Worm (Caenorhabditis elegans) whole organism, L1 larva: Measurements from ENCODE around the gene rin-1.

Experiments
- C16A3.4 ChIP-seq: fragments of 150-350 bp; optimal IDR thresholded peaks from 2 replicates; lab custom pipeline; 2014; ENCODE audit warnings: missing biosample characterization, missing genetic modification characterization
- Y116A8C.19 ChIP-seq: sonication (generic microtip); optimal IDR thresholded peaks from 2 replicates; lab custom pipeline; 2016; ENCODE audit warnings: missing compliant biosample characterization, missing genetic modification characterization, borderline replicate concordance
- aha-1 ChIP-seq: fragments of 150-350 bp; optimal IDR thresholded peaks from 2 replicates; lab custom pipeline; 2014; ENCODE audit warnings: missing biosample characterization, missing genetic modification characterization
- alr-1 ChIP-seq: fragments of 200-800 bp; sonication (Bioruptor generic); optimal IDR thresholded peaks from 2 replicates; lab custom pipeline; 2018; ENCODE audit warnings: borderline replicate concordance, mild to moderate bottlenecking, missing genetic modification characterization, missing compliant biosample characterization
- aly-2 ChIP-seq: fragments of 150-350 bp; optimal IDR thresholded peaks from 2 replicates; lab custom pipeline; 2014; ENCODE audit warnings: missing biosample characterization, missing genetic modification characterization
- blmp-1 ChIP-seq: fragments of 150-350 bp; optimal IDR thresholded peaks from 2 replicates; lab custom pipeline; 2014; ENCODE audit warnings: missing biosample characterization, missing genetic modification characterization
- ceh-8 ChIP-seq: fragments of 200-800 bp; sonication (Bioruptor generic); optimal IDR thresholded peaks from 2 replicates; lab custom pipeline; 2018; ENCODE audit warnings: mild to moderate bottlenecking, missing genetic modification characterization, moderate library complexity, missing compliant biosample characterization
- ceh-82 ChIP-seq, 3 experiments: fragments of 150-350 bp in 1 of 3; sonication (generic microtip) in 2 of 3; optimal IDR thresholded peaks; 2 replicates each; lab custom pipeline; 2014 to 2017; ENCODE audit warnings: missing biosample characterization in 3 of 3, missing genetic modification characterization in 3 of 3
- ceh-88 ChIP-seq: fragments of 200-800 bp; sonication (Bioruptor generic); IDR thresholded peaks from 2 replicates; pipeline ENCODE4 v1.3.6; 2022; ENCODE audit warnings: missing genetic modification characterization, missing compliant biosample characterization
- dpl-1 ChIP-seq, 3 experiments: fragments of 150-350 bp in 2 of 3; sonication (generic microtip) in 1 of 3; optimal IDR thresholded peaks; 2 replicates each; lab custom pipeline; 2014 to 2017; ENCODE audit warnings: missing biosample characterization in 3 of 3, missing genetic modification characterization in 3 of 3, missing genetic modification reagents in 3 of 3
- egl-13 ChIP-seq: sonication (generic microtip); optimal IDR thresholded peaks from 2 replicates; lab custom pipeline; 2016; ENCODE audit warnings: missing genotype, missing genetic modification reagents, missing genetic modification characterization, missing compliant biosample characterization
- egl-27 ChIP-seq, 2 experiments: fragments of 150-350 bp in 1 of 2; sonication (generic microtip); optimal IDR thresholded peaks; 3 replicates each; lab custom pipeline; 2017 to 2018; ENCODE audit warnings: missing biosample characterization in 2 of 2, missing genetic modification characterization in 2 of 2, missing genetic modification reagents in 2 of 2
- elt-3 ChIP-seq, 6 experiments: fragments of 150-350 bp in 1 of 6; sonication (generic microtip); optimal IDR thresholded peaks; 2 replicates each; lab custom pipeline; 2017 to 2018; ENCODE audit warnings: missing biosample characterization in 6 of 6, missing genetic modification characterization in 6 of 6, inconsistent platforms in 1 of 6
- ets-5 ChIP-seq: fragments of 200-800 bp; sonication (Bioruptor generic); IDR thresholded peaks from 2 replicates; pipeline ENCODE4 v1.3.6; 2022; ENCODE audit warnings: missing genetic modification characterization, missing compliant biosample characterization
- fkh-10 ChIP-seq: sonication (generic microtip); optimal IDR thresholded peaks from 2 replicates; lab custom pipeline; 2017; ENCODE audit warnings: missing biosample characterization, missing genetic modification reagents, missing genetic modification characterization
- fkh-4 ChIP-seq: sonication (generic microtip); optimal IDR thresholded peaks from 2 replicates; lab custom pipeline; 2016; ENCODE audit warnings: missing compliant biosample characterization, missing genetic modification characterization, borderline replicate concordance
- fkh-8 ChIP-seq: sonication (generic microtip); optimal IDR thresholded peaks from 2 replicates; lab custom pipeline; 2016; ENCODE audit warnings: mild to moderate bottlenecking, missing genetic modification characterization, missing compliant biosample characterization
- hpl-2 ChIP-seq: fragments of 150-350 bp; optimal IDR thresholded peaks from 2 replicates; lab custom pipeline; 2014; ENCODE audit warnings: missing biosample characterization, missing genetic modification reagents, missing genetic modification characterization
- irx-1 ChIP-seq: sonication (generic microtip); optimal IDR thresholded peaks from 2 replicates; lab custom pipeline; 2016; ENCODE audit warnings: missing genetic modification characterization, missing compliant biosample characterization
- isw-1 ChIP-seq: fragments of 200-800 bp; sonication (Bioruptor generic); IDR thresholded peaks from 2 replicates; pipeline ENCODE4 v1.3.6; 2022; ENCODE audit warnings: missing genetic modification characterization, missing compliant biosample characterization
- jun-1 ChIP-seq: fragments of 150-350 bp; optimal IDR thresholded peaks from 2 replicates; lab custom pipeline; 2014; ENCODE audit warnings: missing biosample characterization, missing genetic modification reagents, missing genetic modification characterization
- lin-13 ChIP-seq: fragments of 150-350 bp; optimal IDR thresholded peaks from 2 replicates; lab custom pipeline; 2014; ENCODE audit warnings: missing biosample characterization, missing genetic modification reagents, missing genetic modification characterization
- lin-15B ChIP-seq: fragments of 150-350 bp; sonication (generic microtip); optimal IDR thresholded peaks from 3 replicates; lab custom pipeline; 2014; ENCODE audit warnings: missing biosample characterization, missing genetic modification characterization
- lin-35 ChIP-seq, 2 experiments: fragments of 150-350 bp; optimal IDR thresholded peaks; 2 replicates each; lab custom pipeline; 2014; ENCODE audit warnings: missing biosample characterization in 2 of 2, missing genetic modification characterization in 2 of 2, missing genetic modification reagents in 2 of 2
- mdl-1 ChIP-seq, 2 experiments: fragments of 150-350 bp; optimal IDR thresholded peaks; 2 replicates each; lab custom pipeline; 2014 to 2017; ENCODE audit warnings: missing biosample characterization in 2 of 2, missing genetic modification characterization in 2 of 2, inconsistent platforms in 1 of 2
- mef-2 ChIP-seq: fragments of 150-350 bp; optimal IDR thresholded peaks from 2 replicates; lab custom pipeline; 2014; ENCODE audit warnings: missing biosample characterization, missing genetic modification characterization
- nhr-11 ChIP-seq: fragments of 150-350 bp; optimal IDR thresholded peaks from 2 replicates; lab custom pipeline; 2014; ENCODE audit warnings: missing biosample characterization, missing genetic modification characterization
- nhr-12 ChIP-seq: sonication (generic microtip); optimal IDR thresholded peaks from 2 replicates; lab custom pipeline; 2017; ENCODE audit warnings: missing biosample characterization, missing genetic modification characterization
- nhr-19 ChIP-seq: fragments of 200-800 bp; sonication (Bioruptor generic); conservative IDR thresholded peaks from 2 replicates; pipeline ENCODE4 v1.3.6; 2022; ENCODE audit warnings: missing genetic modification characterization, missing compliant biosample characterization
- nhr-71 ChIP-seq: sonication (generic microtip); optimal IDR thresholded peaks from 2 replicates; lab custom pipeline; 2016; ENCODE audit warnings: mild to moderate bottlenecking, missing genetic modification characterization, moderate library complexity, missing compliant biosample characterization
- nhr-76 ChIP-seq: sonication (generic microtip); optimal IDR thresholded peaks from 2 replicates; lab custom pipeline; 2017; ENCODE audit warnings: missing biosample characterization, missing genetic modification characterization
- nhr-84 ChIP-seq: sonication (generic microtip); optimal IDR thresholded peaks from 2 replicates; lab custom pipeline; 2017; ENCODE audit warnings: missing biosample characterization, missing genetic modification characterization
- nhr-85 ChIP-seq: sonication (generic microtip); peaks from one replicate; lab custom pipeline; 2016; ENCODE audit warnings: missing genetic modification characterization, inconsistent platforms, missing compliant biosample characterization
- nhr-90 ChIP-seq: sonication (generic microtip); optimal IDR thresholded peaks from 2 replicates; lab custom pipeline; 2016; ENCODE audit warnings: mild to moderate bottlenecking, missing genetic modification characterization, missing compliant biosample characterization; ENCODE audit not compliant: poor library complexity
- pax-3 ChIP-seq: fragments of 200-800 bp; sonication (Bioruptor generic); optimal IDR thresholded peaks from 2 replicates; lab custom pipeline; 2018; ENCODE audit warnings: mild to moderate bottlenecking, missing genetic modification characterization, moderate library complexity, missing compliant biosample characterization
- pqm-1 ChIP-seq: sonication (generic microtip); optimal IDR thresholded peaks from 3 replicates; lab custom pipeline; 2017; ENCODE audit warnings: missing biosample characterization, missing genetic modification characterization
- rnt-1 ChIP-seq: sonication (generic microtip); optimal IDR thresholded peaks from 2 replicates; lab custom pipeline; 2016; ENCODE audit warnings: mild to moderate bottlenecking, missing genetic modification characterization, moderate library complexity, missing compliant biosample characterization
- skn-1 ChIP-seq: fragments of 150-350 bp; optimal IDR thresholded peaks from 2 replicates; lab custom pipeline; 2014; ENCODE audit warnings: missing biosample characterization, missing genetic modification characterization
- snpc-4 ChIP-seq: fragments of 150-350 bp; optimal IDR thresholded peaks from 2 replicates; lab custom pipeline; 2014; ENCODE audit warnings: missing biosample characterization, missing genetic modification characterization
- snu-23 ChIP-seq: sonication (generic microtip); optimal IDR thresholded peaks from 2 replicates; lab custom pipeline; 2016; ENCODE audit warnings: missing genetic modification characterization, missing compliant biosample characterization
- sox-4 ChIP-seq: sonication (generic microtip); optimal IDR thresholded peaks from 2 replicates; lab custom pipeline; 2016; ENCODE audit warnings: missing genetic modification characterization, missing compliant biosample characterization
- sup-37 ChIP-seq: fragments of 200-800 bp; sonication (Bioruptor generic); optimal IDR thresholded peaks from 2 replicates; lab custom pipeline; 2018; ENCODE audit warnings: mild to moderate bottlenecking, missing genetic modification characterization, missing compliant biosample characterization
- tlp-1 ChIP-seq: fragments of 150-350 bp; optimal IDR thresholded peaks from 2 replicates; lab custom pipeline; 2014; ENCODE audit warnings: missing biosample characterization, missing genetic modification characterization
- unc-30 ChIP-seq: sonication (generic microtip); optimal IDR thresholded peaks from 2 replicates; lab custom pipeline; 2017; ENCODE audit warnings: missing biosample characterization, missing genetic modification characterization
- unc-62 ChIP-seq: fragments of 150-350 bp; optimal IDR thresholded peaks from 2 replicates; lab custom pipeline; 2014; ENCODE audit warnings: missing biosample characterization, missing genetic modification reagents, missing genetic modification characterization
- unc-86 ChIP-seq: sonication (generic microtip); optimal IDR thresholded peaks from 2 replicates; lab custom pipeline; 2016; ENCODE audit warnings: missing genetic modification characterization, missing compliant biosample characterization
- zag-1 ChIP-seq: fragments of 150-350 bp; optimal IDR thresholded peaks from 2 replicates; lab custom pipeline; 2014; ENCODE audit warnings: missing biosample characterization, missing genetic modification characterization
- zip-4 ChIP-seq: fragments of 200-800 bp; sonication (Bioruptor generic); optimal IDR thresholded peaks from 2 replicates; lab custom pipeline; 2018; ENCODE audit warnings: mild to moderate bottlenecking, missing genetic modification characterization, moderate library complexity, missing compliant biosample characterization
- ztf-11 ChIP-seq, 2 experiments: sonication (generic microtip); optimal IDR thresholded peaks; 2 replicates each; lab custom pipeline; 2016 to 2017; ENCODE audit warnings: missing genetic modification characterization in 2 of 2, missing biosample characterization in 1 of 2, missing compliant biosample characterization in 1 of 2

rin-1 gene

DNA sequence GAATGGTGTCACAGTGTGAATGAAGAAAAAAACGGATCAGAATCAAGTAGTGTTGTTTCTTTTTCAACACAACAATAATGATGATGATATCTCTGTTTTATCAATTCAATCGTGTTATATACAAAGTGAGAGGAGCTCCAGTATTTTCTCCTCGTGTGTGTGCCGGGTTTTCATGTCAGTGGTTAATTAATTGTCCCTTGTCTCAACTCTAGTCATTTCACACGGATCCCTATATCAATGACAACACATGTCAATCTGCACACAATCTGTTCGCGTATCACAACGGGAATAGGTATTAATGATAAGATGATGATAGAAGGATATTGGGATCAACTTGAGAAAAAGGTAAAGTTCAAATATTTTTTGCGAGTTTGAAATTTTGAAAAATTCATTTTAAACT lies 15.0 kb downstream of the rin-1 start (continued):
- TF ChIP-seq lin-15B (tag; lab: Kevin White, UChicago) = no peak
- TF ChIP-seq ceh-8 (GFP tag; lab: Kevin White, UChicago) = no peak
- no peak for TF ChIP-seq C16A3.4
- no peak for TF ChIP-seq Y116A8C.19
- no peak for TF ChIP-seq zip-4 (GFP tag; lab: Kevin White, UChicago)
- peak; percentile 4 for TF ChIP-seq snu-23 (GFP tag; lab: Kevin White, UChicago)
- TF ChIP-seq lin-13 (GFP tag; lab: Kevin White, UChicago) = no peak
- TF ChIP-seq ztf-11 (tag; optimal IDR thresholded peaks at IDR 0.05; lab: Kevin White, UChicago) = no peak
- peak; percentile 60 for TF ChIP-seq rnt-1 (tag; lab: Kevin White, UChicago)
- TF ChIP-seq zag-1 (tag; lab: Kevin White, UChicago) = no peak
- TF ChIP-seq blmp-1 = no peak
- TF ChIP-seq mdl-1 (tag; optimal IDR thresholded peaks at IDR 0.05; lab: Kevin White, UChicago) = peak in 1 of 2 experiments; percentile 1
- TF ChIP-seq aha-1 = no peak
- no peak for TF ChIP-seq alr-1
- TF ChIP-seq lin-35 (GFP tag; optimal IDR thresholded peaks at IDR 0.05; lab: Kevin White, UChicago) = no peak
- TF ChIP-seq hpl-2 (GFP tag; lab: Kevin White, UChicago) = no peak
- TF ChIP-seq dpl-1 (GFP tag; optimal IDR thresholded peaks at IDR 0.05; lab: Kevin White, UChicago) = no peak
- no peak for TF ChIP-seq fkh-10
- TF ChIP-seq egl-27 (tag; optimal IDR thresholded peaks at IDR 0.05; lab: Kevin White, UChicago) = no peak
- TF ChIP-seq unc-62 (GFP tag; lab: Kevin White, UChicago) = no peak
- TF ChIP-seq ceh-88 (GFP tag; lab: Robert Waterston, UW) = no peak
- TF ChIP-seq ceh-82 (tag; optimal IDR thresholded peaks at IDR 0.05; lab: Kevin White, UChicago) = no peak
- TF ChIP-seq isw-1 (GFP tag; lab: Robert Waterston, UW) = no peak
- no peak for TF ChIP-seq nhr-11
- peak; percentile 12 for TF ChIP-seq nhr-85
- TF ChIP-seq egl-13 (tag; lab: Kevin White, UChicago) = no peak
- no peak for TF ChIP-seq irx-1 (tag; lab: Kevin White, UChicago)
- no peak for TF ChIP-seq nhr-76
- no peak for TF ChIP-seq pqm-1
- no peak for TF ChIP-seq pax-3 (tag; lab: Kevin White, UChicago)
- TF ChIP-seq nhr-12 (tag; lab: Kevin White, UChicago) = no peak
- no peak for TF ChIP-seq unc-86 (tag; lab: Kevin White, UChicago)
- no peak for TF ChIP-seq mef-2 (tag; lab: Kevin White, UChicago)
- no peak for TF ChIP-seq elt-3 (tag; optimal IDR thresholded peaks at IDR 0.05; lab: Kevin White, UChicago)
- no peak for TF ChIP-seq jun-1 (tag; lab: Kevin White, UChicago)
- TF ChIP-seq nhr-84 = no peak
- no peak for TF ChIP-seq unc-30 (tag; lab: Kevin White, UChicago)
- TF ChIP-seq nhr-19 (GFP tag; lab: Robert Waterston, UW) = 0 out of 2 replicates have a peak, but pooled peaks have one; percentile 25
- no peak for TF ChIP-seq tlp-1

- no peak for TF ChIP-seq ztf-11 (tag; optimal IDR thresholded peaks at IDR 0.05; lab: Kevin White, UChicago)
- TF ChIP-seq snpc-4 (tag; lab: Kevin White, UChicago) = peak; percentile 82
- TF ChIP-seq nhr-90 (tag; lab: Kevin White, UChicago) = no peak
Observed at ce11 chrV:14797886-14798285, 17.5 kb downstream of the rin-1 start.

ce11 chrV:14793043-14793442 lies 22.4 kb downstream of the rin-1 start:
- TF ChIP-seq sox-4 (tag; lab: Kevin White, UChicago) (no peak), fkh-8 (tag; lab: Kevin White, UChicago) (no peak), skn-1 (no peak), nhr-11 (no peak), zag-1 (tag; lab: Kevin White, UChicago) (no peak), tlp-1 (no peak), ets-5 (GFP tag; lab: Robert Waterston, UW) (no peak), aly-2 (tag; lab: Kevin White, UChicago) (no peak), nhr-71 (tag; lab: Kevin White, UChicago) (no peak), fkh-4 (tag; lab: Kevin White, UChicago) (no peak), sup-37 (GFP tag; lab: Kevin White, UChicago) (no peak)
